Fruit fly (Drosophila melanogaster) whole organism, embryonic: Measurements from ENCODE around the gene CG33511.
A peak's percentile ranks its signal among the peaks of the same experiment; 100 is the strongest.

Experiments
- Abd-B ChIP-seq: fragments of 200-800 bp; sonication (Bioruptor generic); optimal IDR thresholded peaks from 2 replicates; lab custom pipeline; 2018; ENCODE audit warnings: missing biosample characterization, mild to moderate bottlenecking, missing genetic modification characterization, moderate library complexity
- BtbVII ChIP-seq: fragments of 200-800 bp; sonication (Bioruptor generic); optimal IDR thresholded peaks from 3 replicates; lab custom pipeline; 2017; ENCODE audit warnings: missing biosample characterization, mild to moderate bottlenecking, missing genetic modification characterization
- CG10543 ChIP-seq: fragments of 200-800 bp; sonication (Bioruptor generic); optimal IDR thresholded peaks from 3 replicates; lab custom pipeline; 2017; ENCODE audit warnings: missing biosample characterization, mild to moderate bottlenecking, missing genetic modification characterization, moderate library complexity
- CG10979 ChIP-seq: fragments of 200-800 bp; sonication (Bioruptor generic); optimal IDR thresholded peaks from 2 replicates; lab custom pipeline; 2018; ENCODE audit warnings: missing biosample characterization, mild to moderate bottlenecking, missing genetic modification characterization, moderate library complexity
- CG11560 ChIP-seq: fragments of 200-800 bp; sonication (Bioruptor generic); IDR thresholded peaks from 3 replicates; pipeline ENCODE4 v1.3.6; 2022; ENCODE audit warnings: missing biosample characterization, missing genetic modification characterization
- CG12104 ChIP-seq: fragments of 200-800 bp; sonication (Bioruptor generic); optimal IDR thresholded peaks from 3 replicates; lab custom pipeline; 2016; ENCODE audit warnings: missing biosample characterization, missing genetic modification characterization
- CG12155 ChIP-seq: fragments of 200-800 bp; sonication (Bioruptor generic); optimal IDR thresholded peaks from 3 replicates; lab custom pipeline; 2016; ENCODE audit warnings: missing biosample characterization, missing genetic modification characterization
- CG1233 ChIP-seq: fragments of 200-800 bp; sonication (Bioruptor generic); optimal IDR thresholded peaks from 4 replicates; lab custom pipeline; 2018; ENCODE audit warnings: missing biosample characterization, mild to moderate bottlenecking, missing genetic modification characterization
- CG13424 ChIP-seq: fragments of 200-800 bp; sonication (Bioruptor generic); optimal IDR thresholded peaks from 2 replicates; lab custom pipeline; 2019; ENCODE audit warnings: missing biosample characterization, mild to moderate bottlenecking, missing genetic modification characterization, moderate library complexity
- CG13775 ChIP-seq: fragments of 200-800 bp; sonication (Bioruptor generic); optimal IDR thresholded peaks from 3 replicates; lab custom pipeline; 2017; ENCODE audit warnings: missing biosample characterization, mild to moderate bottlenecking, missing genetic modification characterization
- CG1602 ChIP-seq: fragments of 200-800 bp; sonication (Bioruptor generic); optimal IDR thresholded peaks from 3 replicates; lab custom pipeline; 2016; ENCODE audit warnings: missing biosample characterization, missing genetic modification characterization
- CG18476 ChIP-seq: fragments of 200-800 bp; sonication (Bioruptor generic); optimal IDR thresholded peaks from 2 replicates; lab custom pipeline; 2016; ENCODE audit warnings: missing biosample characterization, mild to moderate bottlenecking, missing genetic modification characterization
- CG2116 ChIP-seq: fragments of 200-800 bp; sonication (Bioruptor generic); optimal IDR thresholded peaks from 3 replicates; lab custom pipeline; 2018; ENCODE audit warnings: missing biosample characterization, mild to moderate bottlenecking, missing genetic modification characterization
- CG2712 ChIP-seq: fragments of 200-800 bp; optimal IDR thresholded peaks from 3 replicates; lab custom pipeline; 2019; ENCODE audit warnings: missing biosample characterization, mild to moderate bottlenecking, missing genetic modification characterization, moderate library complexity
- CG3163 ChIP-seq: fragments of 200-800 bp; sonication (Bioruptor generic); optimal IDR thresholded peaks from 3 replicates; lab custom pipeline; 2016; ENCODE audit warnings: missing biosample characterization, missing genetic modification characterization
- CG34376 ChIP-seq: fragments of 200-800 bp; sonication (Bioruptor generic); optimal IDR thresholded peaks from 2 replicates; lab custom pipeline; 2018; ENCODE audit warnings: missing biosample characterization, mild to moderate bottlenecking, missing genetic modification characterization
- CG4707 ChIP-seq: fragments of 200-800 bp; sonication (Bioruptor generic); optimal IDR thresholded peaks from 2 replicates; lab custom pipeline; 2018; ENCODE audit warnings: missing biosample characterization, mild to moderate bottlenecking, missing genetic modification characterization, moderate library complexity
- CG7839 ChIP-seq: fragments of 200-800 bp; sonication (Bioruptor generic); optimal IDR thresholded peaks from 3 replicates; lab custom pipeline; 2018; ENCODE audit warnings: missing biosample characterization, mild to moderate bottlenecking, missing genetic modification characterization, moderate library complexity
- D19A ChIP-seq: fragments of 200-800 bp; optimal IDR thresholded peaks from 3 replicates; lab custom pipeline; 2019; ENCODE audit warnings: missing biosample characterization, mild to moderate bottlenecking, missing genetic modification characterization, moderate library complexity
- Deaf1 ChIP-seq: fragments of 200-800 bp; optimal IDR thresholded peaks from 3 replicates; lab custom pipeline; 2019; ENCODE audit warnings: missing biosample characterization, mild to moderate bottlenecking, missing genetic modification characterization, moderate library complexity
- E2f1 ChIP-seq: fragments of 200-800 bp; sonication (Bioruptor generic); IDR thresholded peaks from 2 replicates; pipeline ENCODE4 v1.3.6; 2022; ENCODE audit warnings: missing biosample characterization, missing genetic modification characterization
- Hmr ChIP-seq: fragments of 200-800 bp; sonication (Bioruptor generic); optimal IDR thresholded peaks from 3 replicates; lab custom pipeline; 2017; ENCODE audit warnings: mild to moderate bottlenecking, missing biosample characterization, missing genetic modification reagents, missing genetic modification characterization
- Hr51 ChIP-seq, 2 experiments: fragments of 200-800 bp; sonication (Bioruptor generic); optimal IDR thresholded peaks; 2 replicates in 1 of 2; 3 replicates in 1 of 2; lab custom pipeline; 2016 to 2018; ENCODE audit warnings: missing biosample characterization in 2 of 2, missing genetic modification characterization in 2 of 2, mild to moderate bottlenecking in 1 of 2, moderate library complexity in 1 of 2
- MBD-R2 ChIP-seq: fragments of 200-800 bp; sonication (Bioruptor generic); IDR thresholded peaks from 2 replicates; pipeline ENCODE4 v1.3.6; 2022; ENCODE audit warnings: missing biosample characterization, missing genetic modification characterization
- Ptx1 ChIP-seq: fragments of 200-800 bp; sonication (Bioruptor generic); IDR thresholded peaks from 2 replicates; pipeline ENCODE4 v1.3.6; 2022; ENCODE audit warnings: missing biosample characterization, missing genetic modification characterization
- Six4 ChIP-seq: fragments of 200-800 bp; sonication (Bioruptor generic); optimal IDR thresholded peaks from 2 replicates; lab custom pipeline; 2016; ENCODE audit warnings: missing biosample characterization, missing genetic modification characterization
- amos ChIP-seq: fragments of 200-800 bp; sonication (Bioruptor generic); IDR thresholded peaks from 2 replicates; pipeline ENCODE4 v1.3.6; 2022; ENCODE audit warnings: missing biosample characterization, missing genetic modification characterization; ENCODE audit not compliant: partially characterized antibody
- bcd ChIP-seq: fragments of 200-800 bp; sonication (Bioruptor generic); optimal IDR thresholded peaks from 2 replicates; lab custom pipeline; 2017; ENCODE audit warnings: missing biosample characterization, mild to moderate bottlenecking, missing genetic modification characterization
- chinmo ChIP-seq: fragments of 200-800 bp; sonication (Bioruptor generic); IDR thresholded peaks from 4 replicates; pipeline ENCODE4 v1.3.6; 2022; ENCODE audit warnings: missing biosample characterization, missing genetic modification characterization; ENCODE audit not compliant: partially characterized antibody
- dpn ChIP-seq, 2 experiments: fragments of 200-800 bp; sonication (Bioruptor generic); optimal IDR thresholded peaks; 3 replicates each; lab custom pipeline; 2016; ENCODE audit warnings: missing biosample characterization in 2 of 2, missing genetic modification characterization in 2 of 2
- ewg ChIP-seq: fragments of 200-800 bp; sonication (Bioruptor generic); optimal IDR thresholded peaks from 3 replicates; lab custom pipeline; 2017; ENCODE audit warnings: mild to moderate bottlenecking, missing biosample characterization, missing genetic modification reagents, missing genetic modification characterization
- fd96Cb ChIP-seq: fragments of 200-800 bp; sonication (Bioruptor generic); optimal IDR thresholded peaks from 2 replicates; lab custom pipeline; 2018; ENCODE audit warnings: missing biosample characterization, mild to moderate bottlenecking, missing genetic modification characterization, moderate library complexity
- gro ChIP-seq: fragments of 200-800 bp; sonication (Bioruptor generic); optimal IDR thresholded peaks from 2 replicates; lab custom pipeline; 2016; ENCODE audit warnings: missing biosample characterization, missing genetic modification characterization
- gsb-n ChIP-seq: fragments of 200-800 bp; sonication (Bioruptor generic); optimal IDR thresholded peaks from 3 replicates; lab custom pipeline; 2018; ENCODE audit warnings: missing biosample characterization, mild to moderate bottlenecking, missing genetic modification characterization
- lmd ChIP-seq: fragments of 200-800 bp; sonication (Bioruptor generic); IDR thresholded peaks from 2 replicates; pipeline ENCODE4 v1.3.6; 2022; ENCODE audit warnings: missing biosample characterization, missing genetic modification characterization
- lola ChIP-seq, 3 experiments: fragments of >200 bp in 2 of 3; fragments of 200-800 bp in 1 of 3; sonication (Bioruptor generic) in 1 of 3; optimal IDR thresholded peaks; 2 replicates each; lab custom pipeline; 2017 to 2019; ENCODE audit warnings: missing biosample characterization in 3 of 3, missing genetic modification characterization in 3 of 3, mild to moderate bottlenecking in 1 of 3, moderate library complexity in 1 of 3
- lov ChIP-seq, 2 experiments: fragments of 200-800 bp in 1 of 2; fragments of >200 bp in 1 of 2; sonication (Bioruptor generic) in 1 of 2; IDR thresholded peaks in 1 of 2; optimal IDR thresholded peaks in 1 of 2; 2 replicates in 1 of 2; 3 replicates in 1 of 2; pipeline versions ENCODE4 v1.3.6 to Lab custom; 2017 to 2022; ENCODE audit warnings: missing biosample characterization in 1 of 2, missing genetic modification characterization in 1 of 2
- nmo ChIP-seq: fragments of 200-800 bp; sonication (Bioruptor generic); optimal IDR thresholded peaks from 2 replicates; lab custom pipeline; 2018; ENCODE audit warnings: missing biosample characterization, mild to moderate bottlenecking, missing genetic modification characterization, moderate library complexity
- phol ChIP-seq: fragments of 200-800 bp; sonication (Bioruptor generic); optimal IDR thresholded peaks from 3 replicates; lab custom pipeline; 2018; ENCODE audit warnings: missing biosample characterization, mild to moderate bottlenecking, missing genetic modification characterization, moderate library complexity
- prd ChIP-seq, 3 experiments: fragments of >200 bp in 2 of 3; fragments of 200-800 bp in 1 of 3; sonication (Bioruptor generic) in 1 of 3; optimal IDR thresholded peaks in 2 of 3; IDR thresholded peaks in 1 of 3; 2 replicates in 2 of 3; 3 replicates in 1 of 3; pipeline versions ENCODE4 v1.3.6 to Lab custom; 2017 to 2022; ENCODE audit warnings: missing biosample characterization in 1 of 3, missing genetic modification characterization in 1 of 3
- ranshi ChIP-seq: fragments of 200-800 bp; sonication (Bioruptor generic); IDR thresholded peaks from 2 replicates; pipeline ENCODE4 v1.3.6; 2022; ENCODE audit warnings: missing biosample characterization, missing genetic modification characterization
- row ChIP-seq: fragments of 200-800 bp; sonication (Bioruptor generic); IDR thresholded peaks from 3 replicates; pipeline ENCODE4 v1.3.6; 2022; ENCODE audit warnings: missing biosample characterization, missing genetic modification characterization
- slp2 ChIP-seq: fragments of 200-800 bp; sonication (Bioruptor generic); optimal IDR thresholded peaks from 2 replicates; lab custom pipeline; 2016; ENCODE audit warnings: missing biosample characterization, missing genetic modification characterization
- sqz ChIP-seq: fragments of 200-800 bp; sonication (Bioruptor generic); optimal IDR thresholded peaks from 3 replicates; lab custom pipeline; 2018; ENCODE audit warnings: missing biosample characterization, mild to moderate bottlenecking, missing genetic modification characterization
- tll ChIP-seq, 2 experiments: fragments of 200-800 bp in 1 of 2; fragments of >200 bp in 1 of 2; sonication (Bioruptor generic) in 1 of 2; optimal IDR thresholded peaks; 2 replicates each; lab custom pipeline; 2017 to 2019; ENCODE audit warnings: missing biosample characterization in 2 of 2, missing genetic modification characterization in 2 of 2, mild to moderate bottlenecking in 1 of 2, moderate library complexity in 1 of 2
- unpg ChIP-seq: fragments of 200-800 bp; sonication (Bioruptor generic); optimal IDR thresholded peaks from 3 replicates; lab custom pipeline; 2018; ENCODE audit warnings: missing biosample characterization, mild to moderate bottlenecking, missing genetic modification characterization, moderate library complexity
- usp ChIP-seq: fragments of >200 bp; optimal IDR thresholded peaks from 2 replicates; lab custom pipeline; 2017; ENCODE audit warnings: missing biosample characterization, missing genetic modification characterization

The CG33511 gene

dm6 chr2L:21096448-21096994 lies 14.2 kb upstream of the CG33511 start, which contains the start of gene CG34136 (continued):
- peak; percentile 3 for TF ChIP-seq CG1602 (GFP tag; lab: Kevin White, UChicago)
- TF ChIP-seq usp (GFP tag; lab: Kevin White, UChicago): no peak
- TF ChIP-seq CG12155 (GFP tag; lab: Kevin White, UChicago): peak; percentile 22
- TF ChIP-seq unpg (GFP tag; lab: Kevin White, UChicago): peak; percentile 28
- peak; percentile 64 for TF ChIP-seq CG7839 (tag; lab: Kevin White, UChicago)
- no peak for TF ChIP-seq ewg (GFP tag; lab: Kevin White, UChicago)
- TF ChIP-seq CG10979 (tag; lab: Kevin White, UChicago): peak; percentile 50
- TF ChIP-seq lmd (GFP tag; lab: Robert Waterston, UW): 0 out of 2 replicates have a peak, but pooled peaks have one; percentile 42
- TF ChIP-seq D19A (tag; lab: Kevin White, UChicago): no peak
- peak; percentile 20 for TF ChIP-seq fd96Cb (tag; lab: Kevin White, UChicago)
- TF ChIP-seq CG10543 (GFP tag; lab: Kevin White, UChicago): peak; percentile 21
- TF ChIP-seq slp2 (GFP tag; lab: Kevin White, UChicago): no peak
- TF ChIP-seq nmo (GFP tag; lab: Kevin White, UChicago): peak; percentile 50
- TF ChIP-seq CG2712: peak; percentile 97
- TF ChIP-seq Abd-B (GFP tag; lab: Kevin White, UChicago): peak; percentile 18
- peak; percentile 31 for TF ChIP-seq Hmr (GFP tag; lab: Kevin White, UChicago)
- peak; percentile 41 for TF ChIP-seq CG13424 (tag; lab: Kevin White, UChicago)
- TF ChIP-seq tll (GFP tag; optimal IDR thresholded peaks at IDR 0.05; lab: Kevin White, UChicago): no peak
- TF ChIP-seq CG11560 (tag; lab: Robert Waterston, UW): no peak
- peak; percentile 54 for TF ChIP-seq CG34376 (GFP tag; lab: Kevin White, UChicago)
- peak; percentile 6 for TF ChIP-seq BtbVII
- peak; percentile 6; the same call in 1 of the 2 replicates for TF ChIP-seq MBD-R2
- no peak for TF ChIP-seq gsb-n (tag; lab: Kevin White, UChicago)
- 0 out of 2 replicates have a peak, but pooled peaks have one; percentile 7 for TF ChIP-seq amos
- TF ChIP-seq CG3163 (GFP tag; lab: Kevin White, UChicago): peak; percentile 77
- TF ChIP-seq Ptx1 (GFP tag; lab: Robert Waterston, UW): 0 out of 2 replicates have a peak, but pooled peaks have one; percentile 37
- peak; percentile 91 for TF ChIP-seq chinmo (GFP tag; lab: Robert Waterston, UW)
- peak; percentile 57 for TF ChIP-seq phol (tag; lab: Kevin White, UChicago)
- no peak for TF ChIP-seq CG1233 (GFP tag; lab: Kevin White, UChicago)
- peak; percentile 26; the same call in 1 of the 2 replicates for TF ChIP-seq E2f1 (GFP tag; lab: Robert Waterston, UW)
- peak; percentile 99 for TF ChIP-seq Deaf1
- no peak for TF ChIP-seq prd (optimal IDR thresholded peaks at IDR 0.05; lab: Kevin White, UChicago)
- peak; percentile 30; the same call in 1 of the 3 replicates for TF ChIP-seq prd (GFP tag; IDR thresholded peaks at IDR 0.05; lab: Robert Waterston, UW)
- peak; percentile 14 for TF ChIP-seq CG12104 (GFP tag; lab: Kevin White, UChicago)
- TF ChIP-seq ranshi: no peak
- TF ChIP-seq CG2116 (GFP tag; lab: Kevin White, UChicago): peak; percentile 8
- peak; percentile 56 for TF ChIP-seq Six4 (GFP tag; lab: Kevin White, UChicago)
- TF ChIP-seq CG18476 (GFP tag; lab: Kevin White, UChicago): peak; percentile 42
- peak in 1 of 3 experiments; percentile 11 for TF ChIP-seq lola (GFP tag; optimal IDR thresholded peaks at IDR 0.05; lab: Kevin White, UChicago)
- TF ChIP-seq Hr51 (GFP tag; optimal IDR thresholded peaks at IDR 0.05; lab: Kevin White, UChicago): peak in 1 of 2 experiments; percentile 74
- peak; percentile 60; the same call in 2 of the 3 replicates for TF ChIP-seq row (GFP tag; lab: Robert Waterston, UW)
- TF ChIP-seq lov (optimal IDR thresholded peaks at IDR 0.05; lab: Kevin White, UChicago): no peak
- TF ChIP-seq lov (GFP tag; IDR thresholded peaks at IDR 0.05; lab: Robert Waterston, UW): 0 out of 3 replicates have a peak, but pooled peaks have one; percentile 9
- peak; percentile 29 for TF ChIP-seq CG13775
- TF ChIP-seq sqz (GFP tag; lab: Kevin White, UChicago): peak; percentile 87
- peak; percentile 32 for TF ChIP-seq bcd (GFP tag; lab: Kevin White, UChicago)
- TF ChIP-seq dpn (GFP tag; optimal IDR thresholded peaks at IDR 0.05; lab: Kevin White, UChicago): peak in 1 of 2 experiments; percentile 41
- no peak for TF ChIP-seq gro (GFP tag; lab: Kevin White, UChicago)
- TF ChIP-seq CG4707 (GFP tag; lab: Kevin White, UChicago): peak; percentile 73
